Fruit fly (Drosophila melanogaster): Measurements from ENCODE around the gene Pcp.

The Pcp gene

dm6 chr2L:7023614-7024259, 2.3 kb downstream of the Pcp start, which contains the start of gene Gart (continued):
- TF ChIP-seq cwo (GFP tag; optimal IDR thresholded peaks at IDR 0.05) (peak; percentile 98), dmrt99B (tag; optimal IDR thresholded peaks at IDR 0.05) (peak; percentile 61), cg (GFP tag; optimal IDR thresholded peaks at IDR 0.05) (peak; percentile 43), nom (GFP tag; optimal IDR thresholded peaks at IDR 0.05) (no peak), zfh1 (GFP tag; IDR thresholded peaks at IDR 0.05) (peak; percentile 68; the same call in 2 of the 3 replicates), HLH54F (GFP tag; optimal IDR thresholded peaks at IDR 0.05) (peak; percentile 63), Gug (GFP tag; IDR thresholded peaks at IDR 0.05) (no peak), Six4 (GFP tag; optimal IDR thresholded peaks at IDR 0.05) (peak; percentile 6), kay (GFP tag; optimal IDR thresholded peaks at IDR 0.05) (peak; percentile 43), CG8924 (tag; optimal IDR thresholded peaks at IDR 0.05) (peak; percentile 80), CG11695 (GFP tag; IDR thresholded peaks at IDR 0.05) (0 out of 3 replicates have a peak, but pooled peaks have one; percentile 39), chinmo (GFP tag; IDR thresholded peaks at IDR 0.05; ENCODE audit: partially characterized antibody) (peak; percentile 75; the same call in 2 of the 4 replicates), Sox100B (GFP tag; optimal IDR thresholded peaks at IDR 0.05) (no peak), CG11247 (GFP tag; IDR thresholded peaks at IDR 0.05) (0 out of 2 replicates have a peak, but pooled peaks have one; percentile 52), CG12659 (GFP tag; optimal IDR thresholded peaks at IDR 0.05) (peak; percentile 76), CG2120 (GFP tag; optimal IDR thresholded peaks at IDR 0.05) (peak; percentile 89), Kr (GFP tag; optimal IDR thresholded peaks at IDR 0.05) (no peak), slou (GFP tag; optimal IDR thresholded peaks at IDR 0.05) (peak; percentile 18), CG33213 (GFP tag; optimal IDR thresholded peaks at IDR 0.05) (peak; percentile 66), ewg (GFP tag; optimal IDR thresholded peaks at IDR 0.05) (peak; percentile 52), CG4820 (GFP tag; optimal IDR thresholded peaks at IDR 0.05) (peak; percentile 59), E2f1 (GFP tag; IDR thresholded peaks at IDR 0.05) (no peak), D19A (tag; optimal IDR thresholded peaks at IDR 0.05) (peak; percentile 93), Ets65A (GFP tag) (peak; percentile 93), Xbp1 (GFP tag; optimal IDR thresholded peaks at IDR 0.05) (peak; percentile 69), vvl (GFP tag; IDR thresholded peaks at IDR 0.05) (peak; percentile 71; the same call in 1 of the 2 replicates), fd3F (GFP tag; optimal IDR thresholded peaks at IDR 0.05) (peak; percentile 52), pros (GFP tag; optimal IDR thresholded peaks at IDR 0.05) (no peak), CG13424 (tag; optimal IDR thresholded peaks at IDR 0.05) (peak; percentile 69), Dad (GFP tag; optimal IDR thresholded peaks at IDR 0.05) (peak; percentile 43), CG34422 (GFP tag; IDR thresholded peaks at IDR 0.05) (no peak), ken (GFP tag; IDR thresholded peaks at IDR 0.05) (peak; percentile 74; the same call in 2 of the 3 replicates), CG9727 (GFP tag; optimal IDR thresholded peaks at IDR 0.05) (peak; percentile 72), lab (GFP tag; optimal IDR thresholded peaks at IDR 0.05) (peak; percentile 28), tio (GFP tag; optimal IDR thresholded peaks at IDR 0.05) (no peak), ci (GFP tag; IDR thresholded peaks at IDR 0.05) (peak; percentile 79), CG13624 (GFP tag; optimal IDR thresholded peaks at IDR 0.05) (peak; percentile 72), gro (GFP tag; optimal IDR thresholded peaks at IDR 0.05) (peak; percentile 18), CG15269 (tag; optimal IDR thresholded peaks at IDR 0.05) (peak; percentile 71), H15 (GFP tag; IDR thresholded peaks at IDR 0.05) (no peak), NK7.1 (GFP tag; optimal IDR thresholded peaks at IDR 0.05) (no peak), Atf3 (GFP tag; optimal IDR thresholded peaks at IDR 0.05) (peak; percentile 61), fd102C (GFP tag; optimal IDR thresholded peaks at IDR 0.05) (no peak), CG10959 (GFP tag; IDR thresholded peaks at IDR 0.05) (no peak; the same call in 1 of the 2 replicates), CG7839 (tag; optimal IDR thresholded peaks at IDR 0.05) (peak; percentile 78), CG15011 (GFP tag; optimal IDR thresholded peaks at IDR 0.05) (no peak), D19B (GFP tag; optimal IDR thresholded peaks at IDR 0.05) (peak; percentile 45), hth (optimal IDR thresholded peaks at IDR 0.05) (no peak), BtbVII (GFP tag; optimal IDR thresholded peaks at IDR 0.05) (peak; percentile 14), CG1792 (GFP tag; optimal IDR thresholded peaks at IDR 0.05) (peak; percentile 75)
